Worm (Caenorhabditis elegans) whole organism, L4 larva: ENCODE measurements around the gene F48G7.7.

Experiments used
- F26F4.8 ChIP-seq: fragments of 200-800 bp; sonication (Bioruptor generic); conservative IDR thresholded peaks from 2 replicates; pipeline ENCODE4 v1.3.6; 2022; ENCODE audit warnings: missing genetic modification characterization, missing compliant biosample characterization
- R02D3.7 ChIP-seq: fragments of 150-350 bp; sonication (generic microtip); optimal IDR thresholded peaks from 3 replicates; lab custom pipeline; 2014; ENCODE audit warnings: missing biosample characterization, missing genetic modification characterization
- aly-2 ChIP-seq: sonication (generic microtip); optimal IDR thresholded peaks from 2 replicates; lab custom pipeline; 2018; ENCODE audit warnings: missing biosample characterization, missing genetic modification characterization
- mdl-1 ChIP-seq, 2 experiments: fragments of 150-350 bp in 1 of 2; sonication (generic microtip) in 1 of 2; optimal IDR thresholded peaks; 2 replicates each; lab custom pipeline; 2014 to 2017; ENCODE audit warnings: missing biosample characterization in 2 of 2, missing genetic modification characterization in 2 of 2
- mep-1 ChIP-seq: fragments of 150-350 bp; sonication (generic microtip); optimal IDR thresholded peaks from 3 replicates; lab custom pipeline; 2014; ENCODE audit warnings: missing biosample characterization, missing genetic modification characterization
- php-3 ChIP-seq: fragments of 200-800 bp; sonication (Bioruptor generic); IDR thresholded peaks from 2 replicates; pipeline ENCODE4 v1.3.6; 2022; ENCODE audit warnings: missing genetic modification reagents, missing genetic modification characterization, missing compliant biosample characterization
- unc-39 ChIP-seq: sonication (generic microtip); optimal IDR thresholded peaks from 2 replicates; lab custom pipeline; 2017; ENCODE audit warnings: missing biosample characterization, missing genetic modification characterization
- unc-62 ChIP-seq, 3 experiments: fragments of 150-350 bp in 1 of 3; sonication (generic microtip); optimal IDR thresholded peaks in 2 of 3; peaks in 1 of 3; 1 replicate in 1 of 3; 2 replicates in 2 of 3; lab custom pipeline; 2014 to 2017; ENCODE audit warnings: missing biosample characterization in 3 of 3, missing genetic modification characterization in 3 of 3, missing genetic modification reagents in 3 of 3, missing genotype in 1 of 3
- zag-1 ChIP-seq: fragments of 150-350 bp; optimal IDR thresholded peaks from 2 replicates; lab custom pipeline; 2014; ENCODE audit warnings: missing biosample characterization, missing genetic modification characterization

DNA sequence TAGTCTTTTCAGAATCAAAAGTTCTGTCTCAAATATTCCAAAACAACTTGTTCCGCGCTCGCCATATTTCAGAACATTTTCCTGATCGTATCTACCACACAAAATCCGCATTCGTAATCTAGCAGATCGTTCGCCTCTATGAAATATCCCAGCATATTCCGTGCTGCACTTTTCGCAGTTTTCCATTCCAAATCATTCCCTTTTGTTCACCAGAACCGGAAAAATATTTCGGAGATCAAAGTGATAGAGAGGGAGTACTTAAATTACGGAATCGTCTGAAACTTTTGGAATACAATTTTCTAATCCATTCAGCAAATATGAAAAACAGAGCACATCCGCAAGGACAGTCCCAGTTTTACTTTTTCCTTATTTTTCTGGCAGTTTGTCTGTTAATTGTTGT, 38.4 kb downstream of the F48G7.7 start, which contains the start of gene K06H6.1:
- TF ChIP-seq mep-1 (tag; lab: Kevin White, UChicago) (no peak), aly-2 (tag; lab: Kevin White, UChicago) (no peak), unc-39 (tag; lab: Kevin White, UChicago) (no peak), zag-1 (no peak), unc-62 (GFP tag; optimal IDR thresholded peaks at IDR 0.05 in 1 of 2; lab: Kevin White, UChicago) (peak in 1 of 2 experiments; percentile 40), unc-62 (tag; optimal IDR thresholded peaks at IDR 0.05; lab: Kevin White, UChicago) (no peak), php-3 (no peak), R02D3.7 (tag; lab: Kevin White, UChicago) (no peak), F26F4.8 (GFP tag; lab: Robert Waterston, UW) (no peak), mdl-1 (tag; optimal IDR thresholded peaks at IDR 0.05; lab: Kevin White, UChicago) (no peak)
